Worm (Caenorhabditis elegans): ENCODE results near the gene par-1.

Gene par-1

ce11 chrV:14162959-14163548 is 17.9 kb upstream of the par-1 start, which contains the start of gene srd-26:
TSS of gene srd-26 (minus strand) at chrV:14163009.
- no peak for TF ChIP-seq unc-39 (tag; optimal IDR thresholded peaks at IDR 0.05)

ce11 chrV:14160698-14161097 is 15.5 kb upstream of the par-1 start, which contains the start of gene cest-1.2:
TSS of gene cest-1.2 (minus strand) at chrV:14160862.
- TF ChIP-seq hmg-11 (tag; optimal IDR thresholded peaks at IDR 0.05) = no peak
- TF ChIP-seq ceh-82 (tag; optimal IDR thresholded peaks at IDR 0.05) = no peak
- TF ChIP-seq unc-62 (GFP tag; optimal IDR thresholded peaks at IDR 0.05) = no peak
- TF ChIP-seq mdl-1 (tag; optimal IDR thresholded peaks at IDR 0.05) = no peak
- TF ChIP-seq elt-2 (tag; optimal IDR thresholded peaks at IDR 0.05) = peak; percentile 46
- TF ChIP-seq pha-4 (tag; optimal IDR thresholded peaks at IDR 0.05) = peak; percentile 15
- TF ChIP-seq nhr-25 (tag; optimal IDR thresholded peaks at IDR 0.05) = no peak
- no peak for TF ChIP-seq ceh-9 (tag; optimal IDR thresholded peaks at IDR 0.05)
- peak; percentile 36 for TF ChIP-seq pqm-1 (tag; optimal IDR thresholded peaks at IDR 0.05)

- TF ChIP-seq nhr-237 (tag; optimal IDR thresholded peaks at IDR 0.05) (no peak), sea-2 (GFP tag; optimal IDR thresholded peaks at IDR 0.05) (no peak), unc-39 (tag; optimal IDR thresholded peaks at IDR 0.05) (no peak), elt-3 (tag; optimal IDR thresholded peaks at IDR 0.05) (no peak), pha-4 (tag; optimal IDR thresholded peaks at IDR 0.05) (no peak), aly-2 (tag; optimal IDR thresholded peaks at IDR 0.05) (no peak), nhr-43 (tag; optimal IDR thresholded peaks at IDR 0.05; ENCODE audit: poor library complexity, severe bottlenecking) (no peak)
Measured at ce11 chrV:14156468-14156867, 11.3 kb upstream of the par-1 start, which contains the start of gene AH10.2. TSS of gene AH10.2 (plus strand) at chrV:14156768.

- TF ChIP-seq nhr-25 (tag; optimal IDR thresholded peaks at IDR 0.05) (no peak), ceh-28 (tag; optimal IDR thresholded peaks at IDR 0.05) (no peak), aly-2 (tag; optimal IDR thresholded peaks at IDR 0.05) (no peak), hmg-11 (tag; optimal IDR thresholded peaks at IDR 0.05) (no peak), R02D3.7 (tag; optimal IDR thresholded peaks at IDR 0.05) (no peak), elt-3 (tag; optimal IDR thresholded peaks at IDR 0.05) (no peak), mdl-1 (tag; optimal IDR thresholded peaks at IDR 0.05) (no peak)
Measured at ce11 chrV:14153615-14154014, 8.4 kb upstream of the par-1 start.

ce11 chrV:14150966-14151365 is 5.8 kb upstream of the par-1 start:
- no peak for TF ChIP-seq hmg-11 (tag; optimal IDR thresholded peaks at IDR 0.05)
- peak; percentile 69 for TF ChIP-seq nhr-25 (tag; optimal IDR thresholded peaks at IDR 0.05)

ce11 chrV:14149125-14149524 is 4.0 kb upstream of the par-1 start:
- no peak for TF ChIP-seq ceh-28 (tag; optimal IDR thresholded peaks at IDR 0.05)

- no peak for TF ChIP-seq mml-1 (tag; optimal IDR thresholded peaks at IDR 0.05)
- TF ChIP-seq nhr-25 (tag; optimal IDR thresholded peaks at IDR 0.05) = no peak
- no peak for TF ChIP-seq sea-2 (GFP tag; optimal IDR thresholded peaks at IDR 0.05)
- TF ChIP-seq eor-1 (tag; optimal IDR thresholded peaks at IDR 0.05) = no peak
- no peak for TF ChIP-seq ceh-82 (tag; optimal IDR thresholded peaks at IDR 0.05)
- TF ChIP-seq daf-12 (tag; optimal IDR thresholded peaks at IDR 0.05) = no peak
- no peak for TF ChIP-seq elt-1 (tag; optimal IDR thresholded peaks at IDR 0.05)
- TF ChIP-seq fos-1 (tag; optimal IDR thresholded peaks at IDR 0.05) = no peak
Measured at ce11 chrV:14147114-14147513, 1.9 kb upstream of the par-1 start.

- TF ChIP-seq fkh-10 (GFP tag; optimal IDR thresholded peaks at IDR 0.05) (no peak), nhr-23 (tag; optimal IDR thresholded peaks at IDR 0.05) (no peak), ztf-4 (tag; optimal IDR thresholded peaks at IDR 0.05) (no peak), ama-1 (optimal IDR thresholded peaks at IDR 0.05) (no peak), pqm-1 (tag; optimal IDR thresholded peaks at IDR 0.05) (no peak), snpc-4 (tag; optimal IDR thresholded peaks at IDR 0.05) (no peak), sea-2 (GFP tag; optimal IDR thresholded peaks at IDR 0.05) (no peak), ceh-28 (tag; optimal IDR thresholded peaks at IDR 0.05) (no peak), ZK546.5 (tag; optimal IDR thresholded peaks at IDR 0.05) (no peak), nhr-25 (tag; optimal IDR thresholded peaks at IDR 0.05) (no peak)
Measured at ce11 chrV:14146199-14146598, 1.0 kb upstream of the par-1 start, which contains the start of gene acs-10. TSS of gene acs-10 (plus strand) at chrV:14146499.

Measured in whole organism, L3 larva.